Fruit fly (Drosophila melanogaster) Kc167 (cell line): Measurements from ENCODE around the gene CG32278.
A peak's percentile ranks its signal among the peaks of the same experiment; 100 is the strongest.

ENCODE experiments used
- Myc ChIP-seq: fragments of >200 bp; optimal IDR thresholded peaks from 2 replicates; lab custom pipeline; 2017; ENCODE audit warnings: missing external identifiers
- Sin3A ChIP-seq: fragments of >200 bp; optimal IDR thresholded peaks from 2 replicates; lab custom pipeline; 2018; ENCODE audit warnings: missing external identifiers
- h ChIP-seq: fragments of >200 bp; optimal IDR thresholded peaks from 3 replicates; lab custom pipeline; 2018; ENCODE audit warnings: missing external identifiers
- insv ChIP-seq: fragments of >200 bp; optimal IDR thresholded peaks from 3 replicates; lab custom pipeline; 2018; ENCODE audit warnings: missing external identifiers
- psq ChIP-seq: fragments of >200 bp; optimal IDR thresholded peaks from 2 replicates; lab custom pipeline; 2017; ENCODE audit warnings: missing external identifiers
- ttk ChIP-seq: sonication (Bioruptor generic); optimal IDR thresholded peaks from 2 replicates; lab custom pipeline; 2017; ENCODE audit warnings: missing external identifiers

CG32278 gene

DNA sequence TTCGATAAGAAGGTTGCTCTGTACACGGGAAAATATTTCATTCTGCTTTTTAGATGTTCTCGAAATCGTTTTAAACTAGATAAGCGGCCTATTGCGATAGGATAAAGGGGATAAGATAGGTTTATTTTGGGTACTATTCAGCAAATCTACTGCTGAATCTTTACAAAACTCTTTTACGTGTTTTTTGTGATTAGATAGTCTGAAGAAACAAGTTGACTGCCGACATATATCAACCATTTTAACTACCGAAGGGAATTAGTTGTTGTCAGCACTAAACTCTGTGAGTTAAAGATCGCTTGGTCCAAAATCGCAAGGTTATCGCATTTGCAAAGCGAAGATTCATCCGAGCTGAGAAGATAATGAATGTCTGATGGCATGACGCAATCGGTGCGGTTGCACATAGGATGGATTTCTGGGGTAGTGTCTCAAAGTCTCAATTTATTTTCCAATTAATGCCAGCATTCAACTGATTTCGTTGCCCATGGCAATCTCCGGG, 2.8 kb upstream of the CG32278 start, which contains the start of gene Asciz:
Gene Asciz, minus strand, starts transcription at position 51 of the 496 bp plus-strand sequence.
- no peak for TF ChIP-seq Sin3A (lab: Kevin White, UChicago)
- no peak for TF ChIP-seq psq (lab: Kevin White, UChicago)
- no peak for TF ChIP-seq h (lab: Kevin White, UChicago)
- TF ChIP-seq ttk (lab: Kevin White, UChicago): no peak
- TF ChIP-seq insv (lab: Kevin White, UChicago): no peak
- TF ChIP-seq Myc (lab: Kevin White, UChicago): no peak

DNA sequence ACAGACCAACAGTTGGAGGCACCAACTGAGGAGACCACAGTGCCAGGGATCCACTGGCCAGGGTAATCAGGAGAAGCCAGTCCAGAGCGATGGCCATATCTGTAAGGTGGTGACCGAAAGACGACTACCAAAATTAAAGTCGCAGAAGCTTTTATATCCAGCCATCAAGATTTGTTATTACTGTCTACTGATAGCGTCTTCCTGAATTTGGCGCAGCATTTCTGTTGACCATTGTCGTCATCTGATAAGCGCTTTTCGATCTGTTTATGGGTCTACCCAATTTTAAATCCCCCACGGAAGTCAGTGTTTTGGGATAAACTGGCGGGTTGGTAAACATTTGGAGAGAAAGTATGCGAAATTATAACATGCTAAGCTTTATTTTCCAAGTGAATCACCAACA, 3.4 kb downstream of the CG32278 start, which contains the start of gene CG14963:
Gene CG14963, minus strand, starts transcription at position 101 of the 400 bp plus-strand sequence.
- TF ChIP-seq Myc (lab: Kevin White, UChicago) (no peak), h (lab: Kevin White, UChicago) (no peak), psq (lab: Kevin White, UChicago) (no peak), insv (lab: Kevin White, UChicago) (no peak), ttk (lab: Kevin White, UChicago) (no peak), Sin3A (lab: Kevin White, UChicago) (no peak)

DNA sequence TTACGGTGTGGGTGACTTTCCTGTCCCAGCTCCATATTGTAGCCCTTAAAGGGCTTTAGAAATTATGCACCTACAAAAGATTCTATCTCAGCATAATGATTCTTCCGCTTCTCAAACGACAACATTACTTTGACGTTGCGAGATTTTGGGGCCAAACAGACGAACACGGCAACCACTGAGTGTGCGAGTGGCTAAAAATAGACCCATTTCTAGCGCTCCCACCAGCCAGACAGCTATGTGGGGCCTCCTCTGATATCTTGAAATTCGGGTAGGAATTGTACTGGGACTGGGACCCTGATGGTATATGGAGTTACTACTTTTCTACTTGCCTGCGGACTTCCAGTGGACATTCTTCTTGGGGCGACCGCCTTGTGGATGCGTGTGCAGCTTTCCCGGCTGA, 8.8 kb downstream of the CG32278 start:
- TF ChIP-seq psq (lab: Kevin White, UChicago) (no peak), h (lab: Kevin White, UChicago) (no peak), Myc (lab: Kevin White, UChicago) (no peak), Sin3A (lab: Kevin White, UChicago) (no peak), insv (lab: Kevin White, UChicago) (no peak), ttk (lab: Kevin White, UChicago) (no peak)

DNA sequence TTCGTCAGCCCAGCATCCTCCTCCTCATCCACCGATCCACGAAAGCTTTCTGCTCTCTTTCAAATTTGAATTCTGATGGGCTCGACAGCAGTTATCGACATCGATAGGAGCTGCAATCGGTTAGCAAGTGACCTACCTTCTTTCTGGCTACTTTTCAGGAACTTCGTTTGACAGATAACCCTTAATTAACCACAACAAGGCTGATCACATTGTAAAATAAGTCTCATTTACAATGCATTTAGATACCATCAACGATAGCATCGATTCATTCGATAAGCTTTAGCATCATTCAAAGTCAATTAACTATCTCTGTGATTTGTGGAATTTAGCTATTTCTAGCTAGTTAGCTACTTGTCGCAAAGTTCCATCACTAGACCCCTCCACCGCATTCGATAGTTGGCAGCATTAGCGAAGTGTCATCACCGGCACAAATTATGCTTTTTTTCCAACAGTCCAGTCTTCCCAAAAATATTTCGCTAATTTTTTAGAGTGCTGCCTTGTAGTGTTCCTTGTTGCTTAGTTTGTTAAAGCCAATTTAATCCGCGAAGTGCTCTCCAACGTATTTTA, 9.5 kb downstream of the CG32278 start, which contains the start of the genes MnM and Girdin:
Gene MnM, minus strand, starts transcription at position 51 of the 567 bp plus-strand sequence.
Gene Girdin, plus strand, starts transcription at position 401 of the 567 bp plus-strand sequence.
- TF ChIP-seq insv (lab: Kevin White, UChicago) (no peak), psq (lab: Kevin White, UChicago) (no peak), Myc (lab: Kevin White, UChicago) (no peak), ttk (lab: Kevin White, UChicago) (no peak), Sin3A (lab: Kevin White, UChicago) (no peak), h (lab: Kevin White, UChicago) (no peak)

DNA sequence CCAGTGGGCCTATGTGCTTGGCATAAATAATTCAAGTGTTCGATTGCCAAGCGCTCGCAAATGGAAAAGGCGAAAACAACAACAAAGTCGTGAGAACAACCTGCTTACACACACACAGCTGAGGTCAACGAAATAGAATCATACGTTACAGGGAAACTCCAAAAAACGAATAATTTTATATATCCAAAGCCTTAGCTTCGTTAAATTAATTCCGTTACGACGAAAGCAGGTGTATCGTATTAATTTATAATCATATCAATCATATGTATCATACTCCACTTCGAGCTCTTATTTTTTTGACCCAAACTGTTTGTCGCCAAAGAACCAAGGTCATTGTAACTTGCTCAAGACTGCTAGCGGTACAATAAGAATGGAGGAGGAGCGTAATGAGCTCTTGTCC, 10.4 kb downstream of the CG32278 start:
- TF ChIP-seq psq (lab: Kevin White, UChicago): no peak
- TF ChIP-seq Myc (lab: Kevin White, UChicago): no peak
- no peak for TF ChIP-seq h (lab: Kevin White, UChicago)
- no peak for TF ChIP-seq ttk (lab: Kevin White, UChicago)
- TF ChIP-seq Sin3A (lab: Kevin White, UChicago): no peak

DNA sequence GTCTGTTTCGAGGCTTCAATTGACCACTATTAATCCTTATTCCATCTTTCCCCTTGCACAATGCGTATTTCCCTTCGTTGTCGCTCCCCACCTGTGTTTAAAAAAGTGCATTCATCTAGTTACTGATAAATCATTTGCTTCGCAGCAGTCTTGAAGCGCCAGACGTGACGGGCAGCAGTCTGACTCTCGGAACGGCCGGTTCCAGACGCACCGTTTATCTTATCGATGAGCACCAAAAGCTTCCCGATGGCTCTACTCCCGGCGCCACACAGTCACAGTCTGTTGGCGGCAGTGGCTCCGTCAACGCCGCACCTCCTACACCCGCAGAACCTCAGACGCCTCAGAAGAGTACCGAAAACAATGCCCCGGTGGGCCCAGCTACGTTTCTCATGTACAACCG, 15.0 kb downstream of the CG32278 start, which contains the start of gene CG42494:
Gene CG42494, plus strand, starts transcription at position 301 of the 400 bp plus-strand sequence.
- no peak for TF ChIP-seq h (lab: Kevin White, UChicago)

DNA sequence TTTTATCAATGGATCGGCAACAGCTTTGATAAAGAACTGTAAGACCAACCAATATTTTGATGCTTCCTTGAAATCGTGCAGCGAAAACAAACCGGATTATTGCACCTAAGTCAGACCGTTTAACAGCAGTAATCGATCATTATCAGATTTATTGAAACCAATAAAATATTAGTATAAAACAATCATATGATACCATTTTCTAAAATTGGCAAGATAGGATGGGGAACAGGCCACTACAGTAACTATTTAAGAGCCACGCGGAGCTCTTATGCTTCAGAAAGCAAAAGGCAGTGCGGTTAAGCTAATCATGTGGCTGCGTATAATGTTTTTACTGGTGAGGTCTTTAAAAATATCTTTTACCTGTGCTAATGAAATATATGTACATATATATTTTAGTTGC, 17.3 kb downstream of the CG32278 start, which contains the start of gene CG32284:
Gene CG32284, plus strand, starts transcription at position 301 of the 400 bp plus-strand sequence.
- TF ChIP-seq Sin3A (lab: Kevin White, UChicago) (no peak), psq (lab: Kevin White, UChicago) (no peak), insv (lab: Kevin White, UChicago) (no peak), h (lab: Kevin White, UChicago) (no peak)

DNA sequence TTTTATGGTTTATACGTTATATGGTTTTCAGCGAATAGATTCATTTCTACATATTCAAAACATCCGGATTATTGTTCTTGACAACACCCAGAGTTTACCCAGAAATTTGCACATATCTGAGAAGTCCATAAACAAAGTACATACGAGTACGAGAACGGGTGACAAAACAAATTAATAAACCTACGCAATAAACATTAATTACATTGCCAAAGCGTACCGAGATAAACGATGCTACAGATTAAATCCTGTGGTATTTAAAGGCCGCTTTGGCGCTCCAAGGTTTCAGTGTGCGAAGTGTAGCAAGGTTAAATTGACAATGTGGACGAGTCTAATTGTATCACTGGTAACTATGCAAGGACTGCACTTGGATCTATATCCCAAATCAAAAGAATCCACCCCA, 18.2 kb downstream of the CG32278 start, which contains the start of gene CG14957:
Gene CG14957, plus strand, starts transcription at position 301 of the 400 bp plus-strand sequence.
- TF ChIP-seq psq (lab: Kevin White, UChicago): no peak
- no peak for TF ChIP-seq Sin3A (lab: Kevin White, UChicago)
- TF ChIP-seq h (lab: Kevin White, UChicago): no peak
- no peak for TF ChIP-seq Myc (lab: Kevin White, UChicago)
- TF ChIP-seq ttk (lab: Kevin White, UChicago): no peak
- no peak for TF ChIP-seq insv (lab: Kevin White, UChicago)

DNA sequence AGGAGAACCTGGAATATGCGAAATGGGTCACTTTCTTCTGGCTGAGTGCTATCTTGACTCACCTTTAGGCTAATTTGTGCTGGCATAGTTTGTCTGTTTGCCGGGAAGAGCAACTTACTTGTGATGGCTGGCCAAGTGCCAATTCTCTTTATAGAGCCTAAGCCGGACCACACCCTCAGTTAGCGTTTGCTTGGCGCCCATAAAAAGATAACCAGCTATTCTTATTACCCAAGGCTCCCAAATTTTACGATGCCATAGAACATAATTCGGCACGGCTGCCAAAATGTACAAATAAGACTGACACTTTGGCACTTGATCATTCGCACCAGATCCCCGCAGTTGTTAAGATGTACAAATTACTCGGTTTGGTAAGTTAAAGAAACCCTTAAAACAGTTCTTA, 20.6 kb downstream of the CG32278 start, which contains the start of the genes CG42525 and CG14958:
Gene CG42525, minus strand, starts transcription at position 101 of the 400 bp plus-strand sequence.
Gene CG14958, plus strand, starts transcription at position 332 of the 400 bp plus-strand sequence.
- no peak for TF ChIP-seq Sin3A (lab: Kevin White, UChicago)
- TF ChIP-seq h (lab: Kevin White, UChicago): no peak

DNA sequence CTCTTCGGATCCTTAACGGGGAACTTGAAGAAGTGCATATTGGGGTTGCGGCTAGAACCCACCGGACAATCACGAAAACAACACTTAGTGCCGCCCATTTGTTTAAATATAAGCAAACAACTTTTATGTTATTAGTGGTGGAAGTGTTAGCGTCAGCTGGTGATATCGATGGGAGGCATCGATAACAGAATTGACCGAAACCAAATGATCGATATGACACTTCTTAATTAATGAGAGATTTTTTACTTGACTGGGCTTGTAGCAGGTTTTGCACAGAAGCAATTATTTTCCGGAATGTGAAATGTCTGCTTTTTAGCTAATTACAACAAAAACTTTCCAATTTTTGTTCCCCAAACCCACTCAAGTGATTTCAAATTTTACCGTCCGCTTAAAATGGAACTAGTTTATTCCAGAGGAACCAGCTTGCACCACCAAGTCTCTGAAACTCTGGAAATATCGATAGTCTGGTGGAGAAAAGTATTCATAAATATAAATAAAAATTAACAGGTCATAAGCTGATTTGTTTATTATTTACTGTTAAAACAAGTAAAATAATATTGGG, 23.3 kb downstream of the CG32278 start, which contains the start of gene CG14965:
Gene CG14965, minus strand, starts transcription at position 159 of the 562 bp plus-strand sequence.
- TF ChIP-seq Myc (lab: Kevin White, UChicago): no peak
- no peak for TF ChIP-seq insv (lab: Kevin White, UChicago)
- TF ChIP-seq Sin3A (lab: Kevin White, UChicago): no peak
- no peak for TF ChIP-seq psq (lab: Kevin White, UChicago)
- TF ChIP-seq ttk (lab: Kevin White, UChicago): no peak
- no peak for TF ChIP-seq h (lab: Kevin White, UChicago)

DNA sequence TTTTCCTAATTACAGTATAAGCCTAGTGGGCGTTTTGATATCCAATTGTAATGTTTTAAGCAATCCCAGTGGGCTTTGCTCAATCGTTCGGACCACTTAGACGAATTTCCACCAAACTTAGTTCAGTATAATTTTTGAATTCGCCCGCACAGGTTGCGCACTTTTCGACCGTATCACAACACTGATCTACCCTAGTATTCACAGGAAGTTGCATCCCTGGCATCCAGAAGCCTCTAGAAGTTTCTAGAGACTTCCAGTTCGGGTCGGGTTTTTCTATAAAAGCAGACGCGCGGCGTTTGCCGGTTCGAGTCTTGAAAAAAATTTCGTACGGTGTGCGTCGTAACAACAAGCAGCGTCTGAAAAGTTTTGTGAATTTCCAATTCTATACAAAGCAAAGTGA, 23.8 kb downstream of the CG32278 start, which contains the start of gene Hsp83:
Gene Hsp83, plus strand, starts transcription at position 58 of the 400 bp plus-strand sequence.
- TF ChIP-seq insv (lab: Kevin White, UChicago) (peak; percentile 70), Myc (lab: Kevin White, UChicago) (no peak), psq (lab: Kevin White, UChicago) (no peak), Sin3A (lab: Kevin White, UChicago) (no peak), h (lab: Kevin White, UChicago) (no peak)
